Fruit fly (Drosophila melanogaster): ENCODE data around the gene rdgA.

rdgA gene

dm6 chrX:8892445-8893009, 14.3 kb upstream of the rdgA start (continued):
- peak; percentile 8; the same call in 1 of the 2 replicates for TF ChIP-seq CG31441 (GFP tag; IDR thresholded peaks at IDR 0.05)
- peak; percentile 52 for TF ChIP-seq CG10366 (GFP tag; IDR thresholded peaks at IDR 0.05)
- no peak for TF ChIP-seq pzg (GFP tag; optimal IDR thresholded peaks at IDR 0.05)
- no peak for TF ChIP-seq Doc3 (GFP tag; IDR thresholded peaks at IDR 0.05; ENCODE audit: partially characterized antibody)
- TF ChIP-seq BtbVII (GFP tag; optimal IDR thresholded peaks at IDR 0.05): peak; percentile 65
- peak; percentile 54 for TF ChIP-seq CG17385 (GFP tag; optimal IDR thresholded peaks at IDR 0.05)
- 0 out of 2 replicates have a peak, but pooled peaks have one; percentile 8 for TF ChIP-seq toy (GFP tag; IDR thresholded peaks at IDR 0.05)
- no peak for TF ChIP-seq crp (GFP tag; optimal IDR thresholded peaks at IDR 0.05)
- TF ChIP-seq Ptx1 (GFP tag; IDR thresholded peaks at IDR 0.05): peak; percentile 72
- TF ChIP-seq H15 (GFP tag; IDR thresholded peaks at IDR 0.05): no peak
- peak; percentile 33 for TF ChIP-seq bcd (GFP tag; optimal IDR thresholded peaks at IDR 0.05)
- TF ChIP-seq Fer2 (tag; optimal IDR thresholded peaks at IDR 0.05): peak; percentile 36
- TF ChIP-seq vfl (GFP tag; optimal IDR thresholded peaks at IDR 0.05): no peak
- no peak for TF ChIP-seq tna (GFP tag; IDR thresholded peaks at IDR 0.05; ENCODE audit: partially characterized antibody)
- TF ChIP-seq E2f2 (GFP tag; IDR thresholded peaks at IDR 0.05): no peak; the same call in 1 of the 2 replicates
- TF ChIP-seq Dip2 (GFP tag; IDR thresholded peaks at IDR 0.05): no peak
- TF ChIP-seq Bgb (GFP tag; IDR thresholded peaks at IDR 0.05; ENCODE audit: partially characterized antibody): no peak
- TF ChIP-seq lab (GFP tag; optimal IDR thresholded peaks at IDR 0.05): peak; percentile 84
- peak; percentile 6 for TF ChIP-seq CG18262 (tag; optimal IDR thresholded peaks at IDR 0.05)
- TF ChIP-seq PHDP (tag; optimal IDR thresholded peaks at IDR 0.05): peak; percentile 72
- peak; percentile 33 for TF ChIP-seq phol (tag; optimal IDR thresholded peaks at IDR 0.05)
- TF ChIP-seq pho (GFP tag; optimal IDR thresholded peaks at IDR 0.05): peak; percentile 58
- TF ChIP-seq ATbp (GFP tag; optimal IDR thresholded peaks at IDR 0.05): no peak
- no peak for TF ChIP-seq CG8765 (GFP tag; IDR thresholded peaks at IDR 0.05)
- no peak for TF ChIP-seq CG2116 (GFP tag; optimal IDR thresholded peaks at IDR 0.05)
- TF ChIP-seq CG18764 (GFP tag; optimal IDR thresholded peaks at IDR 0.05): no peak
- TF ChIP-seq Sin3A (optimal IDR thresholded peaks at IDR 0.05): no peak
- peak; percentile 14 for TF ChIP-seq fd96Cb (tag; optimal IDR thresholded peaks at IDR 0.05)
- no peak for TF ChIP-seq cas (GFP tag; IDR thresholded peaks at IDR 0.05)
- TF ChIP-seq CG6254 (GFP tag; optimal IDR thresholded peaks at IDR 0.05): no peak
- TF ChIP-seq chn (GFP tag; optimal IDR thresholded peaks at IDR 0.05): peak; percentile 10
- no peak for TF ChIP-seq sqz (GFP tag; optimal IDR thresholded peaks at IDR 0.05)
- peak; percentile 48 for TF ChIP-seq sug (tag; optimal IDR thresholded peaks at IDR 0.05)
- no peak for TF ChIP-seq CG31365 (tag; optimal IDR thresholded peaks at IDR 0.05)
- TF ChIP-seq CG8089 (GFP tag; optimal IDR thresholded peaks at IDR 0.05): no peak
- TF ChIP-seq CG18476 (GFP tag; optimal IDR thresholded peaks at IDR 0.05): peak; percentile 35
- TF ChIP-seq nmo (GFP tag; optimal IDR thresholded peaks at IDR 0.05): peak; percentile 42
- TF ChIP-seq gt (GFP tag; IDR thresholded peaks at IDR 0.05): no peak
- TF ChIP-seq corto (GFP tag; optimal IDR thresholded peaks at IDR 0.05): no peak
- no peak for TF ChIP-seq CG15073 (GFP tag; optimal IDR thresholded peaks at IDR 0.05)
- no peak for TF ChIP-seq Opbp (GFP tag; IDR thresholded peaks at IDR 0.05; ENCODE audit: partially characterized antibody)
- TF ChIP-seq CG11398 (GFP tag; optimal IDR thresholded peaks at IDR 0.05): no peak
- TF ChIP-seq Oaz (GFP tag; IDR thresholded peaks at IDR 0.05): no peak
- peak; percentile 57 for TF ChIP-seq Sox102F (GFP tag; optimal IDR thresholded peaks at IDR 0.05)
- peak; percentile 27; the same call in 1 of the 2 replicates for TF ChIP-seq MBD-R2 (GFP tag; IDR thresholded peaks at IDR 0.05)
- TF ChIP-seq ci (GFP tag; IDR thresholded peaks at IDR 0.05): peak; percentile 74
- TF ChIP-seq Nf-YA (GFP tag; IDR thresholded peaks at IDR 0.05): no peak
- TF ChIP-seq peb (GFP tag; IDR thresholded peaks at IDR 0.05): no peak
- peak; percentile 93 for TF ChIP-seq grau (tag; optimal IDR thresholded peaks at IDR 0.05)
- peak; percentile 12 for TF ChIP-seq Dad (GFP tag; optimal IDR thresholded peaks at IDR 0.05)
- TF ChIP-seq tx (GFP tag; optimal IDR thresholded peaks at IDR 0.05): no peak

All from whole organism, embryonic.